Fruit fly (Drosophila melanogaster): ENCODE data around the gene RfC38.

The RfC38 gene

DNA sequence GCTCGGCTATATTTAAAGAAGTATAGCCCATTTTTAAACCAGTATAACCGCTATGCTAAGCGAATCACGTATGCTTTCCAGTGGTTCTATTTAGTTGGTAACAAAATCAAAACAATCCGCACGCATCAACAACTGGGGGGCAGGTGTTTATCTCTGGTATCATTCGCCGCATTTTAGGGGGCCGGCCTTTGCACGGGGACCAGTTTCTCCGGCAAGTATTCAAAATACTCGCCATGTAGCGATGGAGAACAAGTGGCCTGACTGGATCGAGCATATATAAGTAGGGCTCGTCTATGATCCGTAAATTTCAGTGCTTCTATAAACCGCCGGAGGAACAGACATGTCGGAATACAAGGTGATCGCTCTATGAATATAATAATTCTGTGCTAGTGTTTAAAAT, 5.6 kb upstream of the RfC38 start, which contains the start of gene hgo:
Gene hgo, plus strand, starts transcription at position 301 of the 400 bp plus-strand sequence.
- no peak for TF ChIP-seq CG17801 (GFP tag; optimal IDR thresholded peaks at IDR 0.05; ENCODE audit: partially characterized antibody)

- peak; percentile 82 for TF ChIP-seq CG17801 (GFP tag; optimal IDR thresholded peaks at IDR 0.05; ENCODE audit: partially characterized antibody)
Measured at dm6 chr2L:11123499-11123898, 6.9 kb downstream of the RfC38 start, which contains the start of the genes Csl4 and Nup160. Gene Csl4 (minus strand): TSS chr2L:11123567. Gene Nup160 (plus strand): TSS chr2L:11123777.

DNA sequence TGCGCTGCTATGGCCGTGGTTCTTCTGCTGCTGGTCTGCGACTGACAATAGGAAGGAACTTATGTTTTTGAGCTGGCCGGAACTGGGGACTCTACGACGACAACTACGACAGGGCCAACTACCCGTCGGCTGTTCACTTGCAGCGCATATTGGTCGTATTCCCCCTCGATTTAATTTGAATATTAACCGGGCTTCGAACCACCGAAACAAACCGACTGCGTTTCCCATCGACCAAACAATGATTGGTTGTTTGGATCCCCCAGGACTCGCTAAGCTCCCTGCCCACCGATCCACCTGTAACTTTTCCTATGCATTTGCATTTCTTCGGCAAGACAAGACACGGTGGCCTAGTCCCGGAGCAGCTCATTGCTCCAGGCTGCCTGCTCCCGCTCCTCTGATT, 8.8 kb downstream of the RfC38 start, which contains the start of gene Dnaaf4:
Gene Dnaaf4, minus strand, starts transcription at position 101 of the 400 bp plus-strand sequence.
- no peak for TF ChIP-seq CG17801 (GFP tag; optimal IDR thresholded peaks at IDR 0.05; ENCODE audit: partially characterized antibody)

- TF ChIP-seq CG17801 (GFP tag; optimal IDR thresholded peaks at IDR 0.05; ENCODE audit: partially characterized antibody), result no peak
Measured at dm6 chr2L:11119966-11120517, 10.4 kb downstream of the RfC38 start, which contains the start of gene CG6230. Gene CG6230 (minus strand): TSS chr2L:11120319.

DNA sequence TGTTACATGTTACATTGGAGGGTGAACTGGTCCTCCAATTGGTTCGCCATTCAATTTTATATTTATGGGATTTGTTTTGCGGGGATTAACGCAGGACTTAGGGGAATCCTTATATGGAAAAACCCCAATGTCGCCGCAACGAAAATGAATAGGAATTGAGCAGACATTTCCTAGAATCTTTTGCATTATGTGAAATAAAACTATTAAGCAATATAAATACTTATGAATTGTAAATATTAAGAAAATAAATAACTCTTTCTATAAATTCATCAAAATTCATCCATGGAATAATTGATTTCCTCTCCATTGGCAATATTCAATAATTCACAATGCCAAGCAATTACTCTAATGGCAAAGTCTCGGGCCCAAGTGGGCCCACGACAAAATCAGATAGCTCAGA, 16.7 kb downstream of the RfC38 start, which contains the start of gene Gr32a:
Gene Gr32a, plus strand, starts transcription at position 301 of the 400 bp plus-strand sequence.
- no peak for TF ChIP-seq CG17801 (GFP tag; optimal IDR thresholded peaks at IDR 0.05; ENCODE audit: partially characterized antibody)

DNA sequence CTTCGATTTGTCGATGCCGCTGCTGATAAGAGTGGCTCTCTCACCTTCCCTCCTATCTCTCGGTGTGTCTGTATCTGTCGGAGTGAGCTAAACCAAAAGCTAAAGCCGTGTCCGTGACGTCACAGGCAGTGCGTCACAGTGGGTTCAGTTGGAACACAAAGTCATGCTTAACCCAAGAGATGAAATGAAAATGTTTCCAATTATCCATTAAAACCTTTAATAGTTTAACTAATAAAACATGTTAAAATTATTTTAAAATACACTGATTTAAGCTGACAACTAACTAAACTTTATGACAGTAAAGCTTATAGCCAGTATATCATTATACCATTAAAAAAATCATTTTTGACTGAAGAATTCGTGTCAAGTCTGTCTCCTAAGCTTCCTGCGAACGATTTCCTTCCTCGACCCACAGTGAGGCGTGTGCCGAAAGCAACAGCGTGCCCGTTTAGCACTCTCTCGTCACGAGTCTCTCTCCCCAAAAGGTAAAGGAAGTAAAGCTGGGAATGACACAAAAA, 17.4 kb downstream of the RfC38 start, which contains the start of gene Idua:
Gene Idua, minus strand, starts transcription at position 51 of the 518 bp plus-strand sequence.
- TF ChIP-seq CG17801 (GFP tag; optimal IDR thresholded peaks at IDR 0.05; ENCODE audit: partially characterized antibody), result peak; percentile 31

- peak; percentile 94 for TF ChIP-seq CG17801 (GFP tag; optimal IDR thresholded peaks at IDR 0.05; ENCODE audit: partially characterized antibody)
Measured at dm6 chr2L:11106562-11106962, 23.9 kb downstream of the RfC38 start, which contains the start of gene Reps. Gene Reps (minus strand): TSS chr2L:11106645.

dm6 chr2L:11105320-11105719, 25.1 kb downstream of the RfC38 start:
- no peak for TF ChIP-seq CG17801 (GFP tag; optimal IDR thresholded peaks at IDR 0.05; ENCODE audit: partially characterized antibody)

DNA sequence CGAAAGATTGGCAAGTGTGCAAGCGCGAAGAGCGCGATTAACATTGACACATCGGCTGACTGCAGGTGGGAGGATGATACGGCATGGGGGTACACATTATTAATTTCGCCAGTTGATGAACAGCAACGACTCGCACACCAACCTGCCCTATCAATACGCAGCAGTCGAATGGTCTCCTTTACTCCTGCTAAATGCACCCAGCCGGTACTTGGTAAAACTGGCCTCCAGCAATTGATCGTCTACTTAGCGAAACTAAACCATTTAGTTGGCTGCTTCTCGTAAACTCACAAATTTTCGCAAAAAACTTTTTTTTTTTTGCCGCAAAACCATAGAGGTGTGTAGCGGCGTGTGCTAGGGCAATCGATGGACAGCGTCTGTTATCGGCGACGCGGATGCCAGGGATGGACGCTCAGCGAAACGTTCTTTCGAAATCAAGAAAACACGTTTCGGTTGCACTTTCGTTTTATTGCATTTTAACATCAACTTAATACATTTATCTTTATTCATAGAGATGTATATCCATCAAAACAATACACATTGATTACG, 29.9 kb downstream of the RfC38 start, which contains the start of gene Ge-1:
Gene Ge-1, minus strand, starts transcription at position 373 of the 546 bp plus-strand sequence.
- peak; percentile 40 for TF ChIP-seq CG17801 (GFP tag; optimal IDR thresholded peaks at IDR 0.05; ENCODE audit: partially characterized antibody)

DNA sequence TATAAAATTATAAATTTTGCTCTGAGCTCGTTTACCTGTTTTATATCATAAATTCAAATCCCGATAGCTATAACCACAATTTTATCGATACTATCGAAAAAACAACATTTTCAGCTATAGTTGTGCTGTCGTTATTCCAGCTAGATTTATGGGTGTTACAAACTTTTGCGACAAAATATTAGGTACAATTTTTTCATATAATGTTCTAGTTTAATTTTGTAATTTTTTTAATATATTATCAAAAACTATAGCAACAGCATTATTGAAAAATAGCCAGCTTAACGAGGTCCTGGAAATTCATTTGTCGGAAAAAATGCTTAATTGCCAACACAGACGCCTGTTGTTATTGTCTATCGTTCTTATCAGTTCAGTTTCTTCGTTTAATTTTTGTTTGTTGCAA, 39.3 kb downstream of the RfC38 start, which contains the start of gene Wdr59:
Gene Wdr59, plus strand, starts transcription at position 334 of the 400 bp plus-strand sequence.
- peak; percentile 14 for TF ChIP-seq CG17801 (GFP tag; optimal IDR thresholded peaks at IDR 0.05; ENCODE audit: partially characterized antibody)

DNA sequence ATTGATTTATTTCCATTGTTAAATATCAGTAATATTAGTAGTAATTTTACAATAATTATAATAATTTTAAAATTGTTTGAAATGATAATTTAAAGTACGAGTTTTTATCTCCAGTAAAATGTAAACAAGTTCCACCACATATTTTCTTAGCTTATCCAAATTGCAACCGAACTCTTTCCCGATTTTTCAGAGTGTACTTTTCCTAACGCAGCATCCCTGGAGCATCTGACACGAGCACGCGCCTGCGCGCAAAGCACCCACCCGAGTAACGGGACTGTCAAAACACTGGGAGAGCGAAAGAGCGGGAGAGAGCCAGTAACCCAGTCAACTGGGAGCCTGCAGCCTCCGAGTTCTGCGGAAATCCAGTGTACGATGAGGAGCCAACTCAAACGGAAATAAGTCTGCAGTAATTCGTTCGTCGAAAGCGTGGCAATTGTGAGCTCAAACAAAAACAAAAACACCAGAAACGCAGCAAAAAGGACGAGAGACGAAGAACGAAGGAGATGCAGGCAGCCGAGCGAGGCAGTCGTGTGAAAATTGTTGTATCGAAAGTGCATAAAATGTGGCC, 44.0 kb downstream of the RfC38 start, which contains the start of gene CG16854:
Gene CG16854, plus strand, starts transcription at position 365 of the 568 bp plus-strand sequence.
- TF ChIP-seq CG17801 (GFP tag; optimal IDR thresholded peaks at IDR 0.05; ENCODE audit: partially characterized antibody), result no peak

- TF ChIP-seq CG17801 (GFP tag; optimal IDR thresholded peaks at IDR 0.05; ENCODE audit: partially characterized antibody), result no peak
Measured at dm6 chr2L:11085129-11085528, 45.3 kb downstream of the RfC38 start, which contains the start of gene AstCC. Gene AstCC (minus strand): TSS chr2L:11085229.

dm6 chr2L:11082025-11082424, 48.4 kb downstream of the RfC38 start:
- TF ChIP-seq CG17801 (GFP tag; optimal IDR thresholded peaks at IDR 0.05; ENCODE audit: partially characterized antibody), result no peak

DNA sequence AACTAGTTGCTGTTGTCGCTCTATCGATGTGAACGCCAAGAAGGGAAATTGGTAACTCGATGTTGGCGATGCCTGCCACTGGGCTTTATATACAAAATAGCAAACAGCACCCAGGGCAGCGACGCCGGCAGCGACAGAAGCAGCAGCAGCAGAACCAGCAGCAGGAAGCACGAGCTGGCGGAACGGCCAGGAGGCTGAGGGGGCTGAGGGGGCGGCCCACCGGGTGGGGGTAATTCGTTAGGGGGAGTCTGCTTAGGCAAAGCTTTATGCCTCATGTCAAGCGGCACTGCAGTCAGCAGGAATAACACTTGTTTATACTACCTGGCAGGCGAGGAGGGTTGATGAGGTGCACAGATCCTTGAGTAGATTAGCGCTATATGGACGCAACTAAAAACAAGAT, 49.1 kb downstream of the RfC38 start, which contains the start of gene AstC:
Gene AstC, minus strand, starts transcription at position 63 of the 400 bp plus-strand sequence.
- TF ChIP-seq CG17801 (GFP tag; optimal IDR thresholded peaks at IDR 0.05; ENCODE audit: partially characterized antibody), result no peak

All from ovary, adult (tissue).